Fruit fly (Drosophila melanogaster): ENCODE results near the gene CG7987.

The CG7987 gene

dm6 chr3R:14575718-14576187 is at the start of gene CG7987:
Gene CG7987, minus strand, starts transcription at chr3R:14575887.
- TF ChIP-seq Pif1B (GFP tag; optimal IDR thresholded peaks at IDR 0.05) (no peak), CG4496 (GFP tag; IDR thresholded peaks at IDR 0.05) (peak; percentile 22; the same call in 1 of the 3 replicates)

dm6 chr3R:14624671-14625070 is 49.0 kb upstream of the CG7987 start:
- peak; percentile 40; the same call in 1 of the 2 replicates for TF ChIP-seq CG32121 (GFP tag; IDR thresholded peaks at IDR 0.05)
- TF ChIP-seq CG9948 (tag; optimal IDR thresholded peaks at IDR 0.05) = no peak
- peak; percentile 22 for TF ChIP-seq CG8301 (tag; optimal IDR thresholded peaks at IDR 0.05)
- TF ChIP-seq fd96Ca (GFP tag; IDR thresholded peaks at IDR 0.05) = no peak
- no peak for TF ChIP-seq CG12605 (GFP tag; IDR thresholded peaks at IDR 0.05)
- peak; percentile 26 for TF ChIP-seq CG14655 (GFP tag; optimal IDR thresholded peaks at IDR 0.05)

dm6 chr3R:14624088-14624619 is 48.5 kb upstream of the CG7987 start:
- TF ChIP-seq EcR (GFP tag; optimal IDR thresholded peaks at IDR 0.05) (peak; percentile 52), Snoo (tag; optimal IDR thresholded peaks at IDR 0.05) (peak; percentile 74), Ets98B (GFP tag; IDR thresholded peaks at IDR 0.05) (peak; percentile 66), CG17806 (tag; optimal IDR thresholded peaks at IDR 0.05) (peak; percentile 85), CG12605 (GFP tag; IDR thresholded peaks at IDR 0.05) (0 out of 2 replicates have a peak, but pooled peaks have one; percentile 15), gl (tag; optimal IDR thresholded peaks at IDR 0.05) (peak; percentile 65), CG13204 (GFP tag; optimal IDR thresholded peaks at IDR 0.05) (peak; percentile 69), CG9948 (tag; optimal IDR thresholded peaks at IDR 0.05) (peak; percentile 92), fd96Ca (GFP tag; IDR thresholded peaks at IDR 0.05) (peak; percentile 74; the same call in 2 of the 3 replicates), CG10348 (GFP tag; IDR thresholded peaks at IDR 0.05) (peak; percentile 43; the same call in 1 of the 2 replicates), CG8301 (tag; optimal IDR thresholded peaks at IDR 0.05) (peak; percentile 84), CG8159 (tag; optimal IDR thresholded peaks at IDR 0.05) (peak; percentile 88), CG32121 (GFP tag; IDR thresholded peaks at IDR 0.05) (peak; percentile 81), rn (GFP tag; IDR thresholded peaks at IDR 0.05) (peak; percentile 34; the same call in 1 of the 2 replicates), D1 (tag; optimal IDR thresholded peaks at IDR 0.05) (peak; percentile 92), CG4496 (GFP tag; IDR thresholded peaks at IDR 0.05) (peak; percentile 83; the same call in 2 of the 3 replicates), CG34367 (tag; optimal IDR thresholded peaks at IDR 0.05) (peak; percentile 90), Pif1A (GFP tag; optimal IDR thresholded peaks at IDR 0.05) (peak; percentile 84), CG14655 (GFP tag; optimal IDR thresholded peaks at IDR 0.05) (peak; percentile 90), Pif1B (GFP tag; optimal IDR thresholded peaks at IDR 0.05) (peak; percentile 89), CG15710 (tag; optimal IDR thresholded peaks at IDR 0.05) (peak; percentile 88)

dm6 chr3R:14622571-14622970 is 46.9 kb upstream of the CG7987 start:
- no peak for TF ChIP-seq Pif1A (GFP tag; optimal IDR thresholded peaks at IDR 0.05)
- TF ChIP-seq CG34367 (tag; optimal IDR thresholded peaks at IDR 0.05) = peak; percentile 41
- TF ChIP-seq EcR (GFP tag; optimal IDR thresholded peaks at IDR 0.05) = peak; percentile 46
- no peak for TF ChIP-seq D1 (tag; optimal IDR thresholded peaks at IDR 0.05)
- no peak for TF ChIP-seq CG32121 (GFP tag; IDR thresholded peaks at IDR 0.05)
- TF ChIP-seq CG8159 (tag; optimal IDR thresholded peaks at IDR 0.05) = peak; percentile 46

- TF ChIP-seq CG34367 (tag; optimal IDR thresholded peaks at IDR 0.05) = peak; percentile 26
- no peak for TF ChIP-seq CG17806 (tag; optimal IDR thresholded peaks at IDR 0.05)
- no peak for TF ChIP-seq Pif1B (GFP tag; optimal IDR thresholded peaks at IDR 0.05)
- no peak for TF ChIP-seq fd96Ca (GFP tag; IDR thresholded peaks at IDR 0.05)
- 0 out of 2 replicates have a peak, but pooled peaks have one; percentile 18 for TF ChIP-seq rn (GFP tag; IDR thresholded peaks at IDR 0.05)
- 0 out of 2 replicates have a peak, but pooled peaks have one; percentile 31 for TF ChIP-seq CG32121 (GFP tag; IDR thresholded peaks at IDR 0.05)
- peak; percentile 33 for TF ChIP-seq CG4496 (GFP tag; IDR thresholded peaks at IDR 0.05)
- peak; percentile 10 for TF ChIP-seq Pif1A (GFP tag; optimal IDR thresholded peaks at IDR 0.05)
- no peak for TF ChIP-seq D1 (tag; optimal IDR thresholded peaks at IDR 0.05)
- no peak for TF ChIP-seq CG8301 (tag; optimal IDR thresholded peaks at IDR 0.05)
- 0 out of 2 replicates have a peak, but pooled peaks have one; percentile 23 for TF ChIP-seq CG10348 (GFP tag; IDR thresholded peaks at IDR 0.05)
- no peak for TF ChIP-seq EcR (GFP tag; optimal IDR thresholded peaks at IDR 0.05)
- no peak for TF ChIP-seq CG9948 (tag; optimal IDR thresholded peaks at IDR 0.05)
- TF ChIP-seq CG13204 (GFP tag; optimal IDR thresholded peaks at IDR 0.05) = no peak
- TF ChIP-seq Snoo (tag; optimal IDR thresholded peaks at IDR 0.05) = peak; percentile 49
- TF ChIP-seq CG15710 (tag; optimal IDR thresholded peaks at IDR 0.05) = peak; percentile 56
- TF ChIP-seq gl (tag; optimal IDR thresholded peaks at IDR 0.05) = no peak
- peak; percentile 57 for TF ChIP-seq Ets98B (GFP tag; IDR thresholded peaks at IDR 0.05)
- peak; percentile 10; the same call in 1 of the 2 replicates for TF ChIP-seq CG12605 (GFP tag; IDR thresholded peaks at IDR 0.05)
- peak; percentile 39 for TF ChIP-seq CG14655 (GFP tag; optimal IDR thresholded peaks at IDR 0.05)
- TF ChIP-seq CG8159 (tag; optimal IDR thresholded peaks at IDR 0.05) = peak; percentile 20
These were observed 33.4 kb upstream of the CG7987 start, which contains the start of gene CG14853 for dm6 chr3R:14608892-14609692. Gene CG14853, plus strand, starts transcription at chr3R:14609642.

Measured in whole organism, pupa.